Worm (Caenorhabditis elegans) whole organism, L4 larva: Measurements from ENCODE around the gene F23G4.1.

Experiments
- dpl-1 ChIP-seq: fragments of 150-350 bp; optimal IDR thresholded peaks from 2 replicates; lab custom pipeline; 2014; ENCODE audit warnings: missing biosample characterization, missing genetic modification reagents, missing genetic modification characterization
- nhr-48 ChIP-seq: sonication (generic microtip); optimal IDR thresholded peaks from 2 replicates; lab custom pipeline; 2016; ENCODE audit warnings: mild to moderate bottlenecking, missing genetic modification characterization, missing compliant biosample characterization
- nhr-76 ChIP-seq: fragments of 150-350 bp; optimal IDR thresholded peaks from 2 replicates; lab custom pipeline; 2014; ENCODE audit warnings: missing biosample characterization, missing genetic modification characterization
- ztf-7 ChIP-seq: fragments of 150-350 bp; optimal IDR thresholded peaks from 2 replicates; lab custom pipeline; 2014; ENCODE audit warnings: missing biosample characterization, missing genetic modification characterization

- no peak for TF ChIP-seq nhr-76 (tag; lab: Kevin White, UChicago)
- no peak for TF ChIP-seq dpl-1 (GFP tag; lab: Kevin White, UChicago)
- no peak for TF ChIP-seq ztf-7 (tag; lab: Kevin White, UChicago)
- TF ChIP-seq nhr-48: no peak
Observed at ce11 chrX:6635173-6635572, 32.2 kb upstream of the F23G4.1 start, which contains the start of gene aexr-1.
